Fruit fly (Drosophila melanogaster): Measurements from ENCODE around the gene Yod1.

DNA sequence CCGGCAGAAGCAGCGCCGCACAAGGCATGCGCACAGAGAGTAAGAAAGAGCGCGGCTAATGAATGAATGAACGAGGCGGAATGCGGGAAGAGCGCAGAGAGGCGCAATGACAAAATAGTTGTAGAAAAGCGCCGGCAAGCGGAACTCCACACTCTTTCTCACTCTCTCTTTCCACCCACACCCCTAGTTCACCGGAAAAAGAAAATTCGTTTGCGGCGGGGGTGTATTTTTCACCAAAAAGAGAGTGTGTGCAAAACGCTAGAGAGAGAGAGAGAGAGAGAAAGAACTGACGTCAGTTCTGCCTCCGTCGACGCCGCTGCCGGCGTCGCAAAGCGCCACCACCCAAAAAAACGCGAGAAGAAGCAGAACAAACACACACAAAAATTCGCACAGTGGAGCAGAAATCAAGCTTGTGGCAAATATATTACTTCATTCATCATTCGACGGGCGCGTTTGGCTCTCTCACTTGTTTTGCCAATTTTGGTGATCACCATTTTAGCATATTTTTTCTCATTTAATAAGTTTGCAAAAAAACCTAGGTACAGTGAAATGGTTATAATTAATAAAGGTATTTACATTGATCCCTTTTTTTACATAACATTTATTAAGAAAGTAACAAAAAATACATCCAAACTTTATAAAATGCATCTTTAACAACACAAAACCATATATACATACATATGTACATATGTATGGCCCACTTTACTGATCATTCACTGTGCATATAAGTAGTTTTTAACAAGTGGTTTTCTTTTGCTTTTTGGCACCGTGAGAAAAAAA, 51.4 kb downstream of the Yod1 start:
- TF ChIP-seq Hr78 (GFP tag; optimal IDR thresholded peaks at IDR 0.05): no peak
- no peak for TF ChIP-seq usp (GFP tag; optimal IDR thresholded peaks at IDR 0.05)
